Worm (Caenorhabditis elegans): ENCODE measurements around the gene atfs-1.

DNA sequence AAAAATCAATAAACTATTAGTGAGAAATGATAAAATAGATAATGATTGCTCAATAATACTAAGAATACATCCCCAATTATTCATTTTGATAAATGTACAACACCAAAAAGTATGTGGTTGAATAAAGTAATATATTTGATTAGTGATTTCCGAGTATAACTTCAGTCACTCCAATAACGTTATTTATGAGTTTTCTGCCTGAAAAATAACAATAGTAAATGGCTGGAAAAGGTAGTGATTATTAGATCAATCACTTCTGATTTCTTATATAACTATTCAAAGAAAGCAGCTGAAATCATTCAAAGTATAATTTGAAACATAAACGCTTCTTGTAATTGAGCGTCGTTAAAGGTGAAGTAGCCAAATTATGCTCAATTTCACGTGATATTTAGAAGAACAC, 17.3 kb downstream of the atfs-1 start, which contains the start of gene str-230:
- TF ChIP-seq F26F4.8 (GFP tag; conservative IDR thresholded peaks at IDR 0.05) (no peak), ceh-20 (GFP tag; IDR thresholded peaks at IDR 0.05) (no peak), snpc-4 (tag; optimal IDR thresholded peaks at IDR 0.05) (no peak), ceh-28 (tag; optimal IDR thresholded peaks at IDR 0.05) (no peak)

Data from whole organism, L4 larva.